Worm (Caenorhabditis elegans) whole organism, L4/young adult: ENCODE data around the gene acr-14.

Experiments used
- dao-5 ChIP-seq: sonication (generic microtip); optimal IDR thresholded peaks from 2 replicates; lab custom pipeline; 2016; ENCODE audit warnings: missing genotype, missing genetic modification characterization, moderate library complexity, missing compliant biosample characterization
- him-1 ChIP-seq: sonication (generic microtip); optimal IDR thresholded peaks from 2 replicates; lab custom pipeline; 2016; ENCODE audit warnings: missing genotype, missing genetic modification reagents, missing genetic modification characterization, missing compliant biosample characterization

DNA sequence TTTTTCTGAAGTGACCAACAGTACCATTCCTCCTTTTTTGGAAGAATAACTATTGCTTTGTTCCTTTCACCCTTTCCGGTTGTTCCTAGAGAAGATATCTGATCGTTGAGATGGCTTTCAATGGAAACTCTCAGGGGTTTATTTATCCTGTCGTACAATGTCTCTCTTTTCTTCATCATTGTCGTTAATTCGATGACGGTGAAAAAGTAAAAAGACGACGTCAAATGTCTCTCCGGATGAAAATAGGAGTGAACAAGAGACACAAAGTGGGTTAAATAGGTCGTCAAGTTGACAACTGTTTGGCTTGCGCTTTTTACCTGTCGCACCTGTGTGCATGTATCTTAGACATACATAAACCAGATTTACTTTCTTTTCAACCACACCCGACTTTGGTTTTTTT, 16.9 kb upstream of the acr-14 start:
- TF ChIP-seq him-1 (tag; lab: Kevin White, UChicago) (no peak), dao-5 (no peak)
